Worm (Caenorhabditis elegans): ENCODE measurements around the gene rabs-5.
A peak's percentile ranks its signal among the peaks of the same experiment; 100 is the strongest.

The rabs-5 gene

DNA sequence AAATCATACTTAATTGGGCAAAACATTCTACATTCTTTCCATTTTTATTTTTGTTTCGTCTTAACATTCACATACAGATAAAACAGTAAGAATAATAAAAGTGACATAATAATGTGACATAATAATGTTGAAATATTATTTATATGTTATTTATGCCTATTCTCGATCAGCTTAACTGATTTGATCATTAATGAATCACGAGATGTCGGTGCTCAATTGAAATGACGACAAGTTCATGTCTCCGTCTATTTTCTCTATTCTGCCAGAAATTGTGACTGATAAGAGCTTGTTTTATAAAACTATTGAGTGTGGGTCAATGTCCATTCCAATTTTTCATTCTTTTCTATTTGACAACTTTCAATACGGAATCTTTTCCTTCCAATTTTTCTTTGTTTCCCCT is 44.3 kb upstream of the rabs-5 start:
- peak; percentile 65 for TF ChIP-seq sma-9 (GFP tag; optimal IDR thresholded peaks at IDR 0.05)
- TF ChIP-seq sma-9 (tag; optimal IDR thresholded peaks at IDR 0.05) = no peak
- TF ChIP-seq ZK546.5 (tag; optimal IDR thresholded peaks at IDR 0.05) = no peak
- TF ChIP-seq nhr-10 (tag; optimal IDR thresholded peaks at IDR 0.05) = no peak
- peak; percentile 64 for TF ChIP-seq crh-2 (tag; optimal IDR thresholded peaks at IDR 0.05)
- TF ChIP-seq fos-1 (tag; optimal IDR thresholded peaks at IDR 0.05) = peak; percentile 75
- TF ChIP-seq skn-1 (tag; optimal IDR thresholded peaks at IDR 0.05) = peak; percentile 11
- no peak for TF ChIP-seq elt-3 (tag; optimal IDR thresholded peaks at IDR 0.05)
- no peak for TF ChIP-seq gmeb-1 (tag; optimal IDR thresholded peaks at IDR 0.05)
- TF ChIP-seq ama-1 (optimal IDR thresholded peaks at IDR 0.05) = no peak
- TF ChIP-seq lin-11 (tag; optimal IDR thresholded peaks at IDR 0.05) = no peak
- no peak for TF ChIP-seq unc-39 (tag; optimal IDR thresholded peaks at IDR 0.05)
- peak in 1 of 2 experiments; percentile 1 for TF ChIP-seq lsy-2 (tag; optimal IDR thresholded peaks at IDR 0.05)
- TF ChIP-seq nhr-23 (tag; optimal IDR thresholded peaks at IDR 0.05) = no peak
- no peak for TF ChIP-seq egl-27 (tag; optimal IDR thresholded peaks at IDR 0.05)
- TF ChIP-seq F13H6.1 (tag; optimal IDR thresholded peaks at IDR 0.05) = peak; percentile 10

DNA sequence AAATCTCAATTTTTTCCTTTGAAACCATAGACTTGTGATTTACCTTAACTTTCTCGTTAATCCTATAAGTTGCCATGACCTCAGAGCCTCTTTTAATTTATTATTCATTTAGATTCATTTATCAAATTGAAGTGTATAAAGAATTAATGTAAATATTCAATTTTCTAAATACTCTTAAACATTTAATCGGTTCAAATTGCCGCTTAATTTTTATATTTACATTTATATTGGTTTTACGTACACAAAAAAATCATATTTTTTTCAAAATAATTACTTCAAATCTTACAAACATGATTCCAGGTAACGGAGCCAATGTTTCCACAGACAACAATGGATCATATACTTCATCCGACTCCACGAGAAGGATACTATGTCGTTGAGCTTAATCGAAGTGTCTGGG is 41.1 kb upstream of the rabs-5 start, which contains the start of gene pmk-1:
TSS of gene pmk-1 (plus strand) at position 301 of the 400 bp plus-strand sequence.
- no peak for TF ChIP-seq ztf-11 (tag; optimal IDR thresholded peaks at IDR 0.05)
- TF ChIP-seq nhr-12 (tag; optimal IDR thresholded peaks at IDR 0.05) = no peak
- no peak for TF ChIP-seq lin-13 (GFP tag; optimal IDR thresholded peaks at IDR 0.05)
- no peak for TF ChIP-seq ceh-82 (tag; optimal IDR thresholded peaks at IDR 0.05)
- TF ChIP-seq dmd-4 (tag; optimal IDR thresholded peaks at IDR 0.05) = no peak
- no peak for TF ChIP-seq nhr-6 (tag; optimal IDR thresholded peaks at IDR 0.05)
- no peak for TF ChIP-seq nhr-21 (tag; optimal IDR thresholded peaks at IDR 0.05)
- no peak for TF ChIP-seq unc-55 (GFP tag; optimal IDR thresholded peaks at IDR 0.05)
- no peak for TF ChIP-seq sem-4 (tag; optimal IDR thresholded peaks at IDR 0.05)
- no peak for TF ChIP-seq elt-1 (tag; optimal IDR thresholded peaks at IDR 0.05)
- no peak for TF ChIP-seq sma-9 (GFP tag; optimal IDR thresholded peaks at IDR 0.05)
- TF ChIP-seq sma-9 (tag; optimal IDR thresholded peaks at IDR 0.05) = no peak
- TF ChIP-seq lin-39 (tag; optimal IDR thresholded peaks at IDR 0.05) = no peak
- no peak for TF ChIP-seq F13H6.1 (tag; optimal IDR thresholded peaks at IDR 0.05)
- TF ChIP-seq unc-39 (tag; optimal IDR thresholded peaks at IDR 0.05) = no peak
- TF ChIP-seq blmp-1 (tag; optimal IDR thresholded peaks at IDR 0.05; ENCODE audit: insufficient read depth) = no peak
- no peak for TF ChIP-seq alr-1 (tag; optimal IDR thresholded peaks at IDR 0.05)
- TF ChIP-seq nhr-23 (tag; optimal IDR thresholded peaks at IDR 0.05) = no peak
- TF ChIP-seq aly-2 (tag; optimal IDR thresholded peaks at IDR 0.05) = no peak

DNA sequence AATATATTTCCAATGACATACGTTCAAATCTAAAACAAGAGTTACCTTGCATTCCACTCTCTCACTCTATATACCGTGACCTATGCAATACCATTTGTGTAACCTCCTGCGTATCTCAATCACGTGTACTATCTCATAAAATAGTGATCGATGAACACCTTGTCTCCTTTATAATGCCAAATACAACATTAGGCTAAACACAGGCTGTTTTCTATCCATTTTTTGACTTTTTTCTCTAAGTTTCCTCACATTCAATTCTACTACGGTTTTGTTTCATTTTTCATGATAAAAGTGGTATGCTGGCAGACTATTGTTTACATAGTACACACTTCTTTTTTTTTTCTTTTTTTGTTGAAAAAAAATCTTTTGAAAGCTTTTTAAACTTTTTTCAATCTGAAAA is 38.9 kb upstream of the rabs-5 start:
- no peak for TF ChIP-seq aly-2 (tag; optimal IDR thresholded peaks at IDR 0.05)
- no peak for TF ChIP-seq nhr-77 (tag; optimal IDR thresholded peaks at IDR 0.05)
- TF ChIP-seq ztf-11 (tag; optimal IDR thresholded peaks at IDR 0.05) = no peak
- TF ChIP-seq unc-55 (GFP tag; optimal IDR thresholded peaks at IDR 0.05) = no peak
- TF ChIP-seq skn-1 (tag; optimal IDR thresholded peaks at IDR 0.05) = no peak
- TF ChIP-seq nhr-21 (tag; optimal IDR thresholded peaks at IDR 0.05) = peak; percentile 31
- no peak for TF ChIP-seq ztf-1 (GFP tag; conservative IDR thresholded peaks at IDR 0.05)
- TF ChIP-seq lin-39 (tag; optimal IDR thresholded peaks at IDR 0.05) = no peak
- TF ChIP-seq elt-3 (tag; optimal IDR thresholded peaks at IDR 0.05) = no peak
- peak in 1 of 2 experiments; percentile 11 for TF ChIP-seq lsy-2 (tag; optimal IDR thresholded peaks at IDR 0.05)
- peak; percentile 19 for TF ChIP-seq fos-1 (tag; optimal IDR thresholded peaks at IDR 0.05)
- peak; percentile 42 for TF ChIP-seq nhr-129 (tag; optimal IDR thresholded peaks at IDR 0.05)
- no peak for TF ChIP-seq Y55F3AM.14 (GFP tag; optimal IDR thresholded peaks at IDR 0.05)
- no peak for TF ChIP-seq ZK546.5 (tag; optimal IDR thresholded peaks at IDR 0.05)
- no peak for TF ChIP-seq ceh-16 (tag; optimal IDR thresholded peaks at IDR 0.05)
- TF ChIP-seq nhr-10 (tag; optimal IDR thresholded peaks at IDR 0.05) = no peak
- TF ChIP-seq mab-5 (tag; optimal IDR thresholded peaks at IDR 0.05) = no peak
- TF ChIP-seq mdl-1 (tag; optimal IDR thresholded peaks at IDR 0.05) = peak; percentile 60 to 69
- TF ChIP-seq zag-1 (tag; optimal IDR thresholded peaks at IDR 0.05) = no peak
- TF ChIP-seq R02D3.7 (tag; optimal IDR thresholded peaks at IDR 0.05) = no peak
- peak; percentile 53 for TF ChIP-seq crh-2 (tag; optimal IDR thresholded peaks at IDR 0.05)
- TF ChIP-seq nhr-12 (tag; optimal IDR thresholded peaks at IDR 0.05) = no peak
- peak; percentile 28 for TF ChIP-seq F13H6.1 (tag; optimal IDR thresholded peaks at IDR 0.05)
- peak; percentile 47 for TF ChIP-seq sma-9 (GFP tag; optimal IDR thresholded peaks at IDR 0.05)
- no peak for TF ChIP-seq sma-9 (tag; optimal IDR thresholded peaks at IDR 0.05)
- TF ChIP-seq C34F6.9 (tag; optimal IDR thresholded peaks at IDR 0.05) = peak; percentile 44
- no peak for TF ChIP-seq unc-62 (GFP tag; optimal IDR thresholded peaks at IDR 0.05)
- TF ChIP-seq nhr-25 (tag; optimal IDR thresholded peaks at IDR 0.05) = peak; percentile 86
- TF ChIP-seq gmeb-1 (tag; optimal IDR thresholded peaks at IDR 0.05) = peak; percentile 29
- TF ChIP-seq nhr-23 (tag; optimal IDR thresholded peaks at IDR 0.05) = no peak
- TF ChIP-seq lin-11 (tag; optimal IDR thresholded peaks at IDR 0.05) = no peak
